Worm (Caenorhabditis elegans): ENCODE results near the gene B0546.3.

- TF ChIP-seq nhr-12 (tag; optimal IDR thresholded peaks at IDR 0.05) (no peak), mls-2 (tag; optimal IDR thresholded peaks at IDR 0.05) (no peak), snpc-4 (tag; optimal IDR thresholded peaks at IDR 0.05) (no peak), unc-39 (tag; optimal IDR thresholded peaks at IDR 0.05) (no peak), lin-13 (tag; optimal IDR thresholded peaks at IDR 0.05) (no peak), elt-1 (tag; optimal IDR thresholded peaks at IDR 0.05; ENCODE audit: borderline replicate concordance, insufficient read depth) (no peak), blmp-1 (tag; optimal IDR thresholded peaks at IDR 0.05) (no peak), ces-1 (GFP tag; optimal IDR thresholded peaks at IDR 0.05) (no peak), tbx-8 (GFP tag; optimal IDR thresholded peaks at IDR 0.05) (no peak), lsy-2 (tag; optimal IDR thresholded peaks at IDR 0.05) (no peak)
These were observed 4.1 kb upstream of the B0546.3 start for ce11 chrIV:3386504-3387290.
